Fruit fly (Drosophila melanogaster) whole organism, adult: ENCODE data around the gene Gr64f.

Source experiments
- CG11617 ChIP-seq: fragments of 200-800 bp; sonication (Bioruptor generic); optimal IDR thresholded peaks from 2 replicates; lab custom pipeline; 2017; ENCODE audit warnings: mild to moderate bottlenecking, missing biosample characterization, missing genetic modification reagents, missing genetic modification characterization
- CG12768 ChIP-seq: fragments of 200-800 bp; sonication (Bioruptor generic); optimal IDR thresholded peaks from 2 replicates; lab custom pipeline; 2017; ENCODE audit warnings: missing biosample characterization, missing genetic modification characterization, mild to moderate bottlenecking, moderate library complexity, missing genetic modification reagents
- CG14711 ChIP-seq: fragments of 200-800 bp; sonication (Bioruptor generic); optimal IDR thresholded peaks from 2 replicates; lab custom pipeline; 2018; ENCODE audit warnings: missing biosample characterization, mild to moderate bottlenecking, missing genetic modification characterization, moderate library complexity
- CG1620 ChIP-seq: fragments of 200-800 bp; sonication (Bioruptor generic); optimal IDR thresholded peaks from 2 replicates; lab custom pipeline; 2016; ENCODE audit warnings: missing biosample characterization, missing genetic modification characterization
- CG33017 ChIP-seq: fragments of 200-800 bp; sonication (Bioruptor generic); optimal IDR thresholded peaks from 2 replicates; lab custom pipeline; 2018; ENCODE audit warnings: missing biosample characterization, mild to moderate bottlenecking, missing genetic modification characterization, moderate library complexity
- CG5204 ChIP-seq: fragments of 200-800 bp; sonication (Bioruptor generic); optimal IDR thresholded peaks from 2 replicates; lab custom pipeline; 2016; ENCODE audit warnings: missing biosample characterization, missing genetic modification characterization
- CG7045 ChIP-seq: fragments of 200-800 bp; sonication (Bioruptor generic); optimal IDR thresholded peaks from 2 replicates; lab custom pipeline; 2017; ENCODE audit warnings: missing biosample characterization, mild to moderate bottlenecking, missing genetic modification characterization
- CG7101 ChIP-seq: fragments of 200-800 bp; sonication (Bioruptor generic); optimal IDR thresholded peaks from 2 replicates; lab custom pipeline; 2018; ENCODE audit warnings: missing biosample characterization, mild to moderate bottlenecking, missing genetic modification characterization, moderate library complexity
- Clk ChIP-seq: fragments of 200-800 bp; sonication (Bioruptor generic); optimal IDR thresholded peaks from 2 replicates; lab custom pipeline; 2017; ENCODE audit warnings: missing biosample characterization, missing genetic modification characterization
- Crg-1 ChIP-seq: fragments of 200-800 bp; sonication (Bioruptor generic); optimal IDR thresholded peaks from 2 replicates; lab custom pipeline; 2016; ENCODE audit warnings: missing biosample characterization, missing genetic modification characterization
- Hr96 ChIP-seq: fragments of 200-800 bp; sonication (Bioruptor generic); optimal IDR thresholded peaks from 2 replicates; lab custom pipeline; 2016; ENCODE audit warnings: missing biosample characterization, missing genetic modification characterization
- Mnt ChIP-seq: fragments of 200-800 bp; sonication (Bioruptor generic); optimal IDR thresholded peaks from 2 replicates; lab custom pipeline; 2016; ENCODE audit warnings: missing biosample characterization, mild to moderate bottlenecking, missing genetic modification characterization
- bab1 ChIP-seq: fragments of 200-800 bp; sonication (Bioruptor generic); optimal IDR thresholded peaks from 3 replicates; lab custom pipeline; 2019; ENCODE audit warnings: missing biosample characterization, mild to moderate bottlenecking, missing genetic modification characterization, moderate library complexity
- cic ChIP-seq: fragments of 200-800 bp; sonication (Bioruptor generic); optimal IDR thresholded peaks from 2 replicates; lab custom pipeline; 2017; ENCODE audit warnings: missing biosample characterization, mild to moderate bottlenecking, missing genetic modification characterization, moderate library complexity
- cnc ChIP-seq, 2 experiments: fragments of >200 bp; optimal IDR thresholded peaks; 2 replicates each; lab custom pipeline; 2017
- kay ChIP-seq: fragments of 200-800 bp; sonication (Bioruptor generic); peaks from one replicate; lab custom pipeline; 2016; ENCODE audit warnings: missing biosample characterization, missing genetic modification characterization, borderline replicate concordance
- ovo ChIP-seq: fragments of 200-800 bp; sonication (Bioruptor generic); optimal IDR thresholded peaks from 2 replicates; lab custom pipeline; 2016; ENCODE audit warnings: missing biosample characterization, missing genetic modification characterization
- pad ChIP-seq: fragments of 200-800 bp; sonication (Bioruptor generic); optimal IDR thresholded peaks from 3 replicates; lab custom pipeline; 2017; ENCODE audit warnings: missing biosample characterization, missing genetic modification characterization, mild to moderate bottlenecking, moderate library complexity, missing genetic modification reagents
- tj ChIP-seq: fragments of 200-800 bp; sonication (Bioruptor generic); optimal IDR thresholded peaks from 3 replicates; lab custom pipeline; 2017; ENCODE audit warnings: missing biosample characterization, mild to moderate bottlenecking, missing genetic modification characterization, moderate library complexity
- toe ChIP-seq: fragments of 200-800 bp; sonication (Bioruptor generic); optimal IDR thresholded peaks from 2 replicates; lab custom pipeline; 2016; ENCODE audit warnings: missing biosample characterization, missing genetic modification characterization

The Gr64f gene

DNA sequence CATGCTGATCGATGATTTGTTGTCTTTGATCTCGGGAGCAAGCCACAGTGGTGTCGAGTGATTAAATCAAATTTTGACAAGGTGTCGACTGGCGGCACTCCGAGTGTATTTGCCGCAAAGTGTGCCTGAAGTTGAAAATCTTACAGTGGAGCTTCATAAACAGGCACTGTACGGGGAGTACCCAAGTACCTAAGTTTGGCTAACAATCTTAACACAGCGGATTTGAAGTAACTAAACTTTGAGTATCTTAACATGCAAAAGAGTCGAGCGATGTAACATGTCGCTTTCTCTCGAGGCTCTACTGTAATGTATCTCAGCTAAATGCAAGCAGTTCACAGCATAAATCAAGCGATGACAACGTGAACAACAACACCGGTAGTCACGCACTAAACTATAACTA, 18.8 kb upstream of the Gr64f start:
- no peak for TF ChIP-seq cic (GFP tag; lab: Kevin White, UChicago)
- no peak for TF ChIP-seq CG12768 (GFP tag; lab: Kevin White, UChicago)
- TF ChIP-seq CG7101 = no peak

DNA sequence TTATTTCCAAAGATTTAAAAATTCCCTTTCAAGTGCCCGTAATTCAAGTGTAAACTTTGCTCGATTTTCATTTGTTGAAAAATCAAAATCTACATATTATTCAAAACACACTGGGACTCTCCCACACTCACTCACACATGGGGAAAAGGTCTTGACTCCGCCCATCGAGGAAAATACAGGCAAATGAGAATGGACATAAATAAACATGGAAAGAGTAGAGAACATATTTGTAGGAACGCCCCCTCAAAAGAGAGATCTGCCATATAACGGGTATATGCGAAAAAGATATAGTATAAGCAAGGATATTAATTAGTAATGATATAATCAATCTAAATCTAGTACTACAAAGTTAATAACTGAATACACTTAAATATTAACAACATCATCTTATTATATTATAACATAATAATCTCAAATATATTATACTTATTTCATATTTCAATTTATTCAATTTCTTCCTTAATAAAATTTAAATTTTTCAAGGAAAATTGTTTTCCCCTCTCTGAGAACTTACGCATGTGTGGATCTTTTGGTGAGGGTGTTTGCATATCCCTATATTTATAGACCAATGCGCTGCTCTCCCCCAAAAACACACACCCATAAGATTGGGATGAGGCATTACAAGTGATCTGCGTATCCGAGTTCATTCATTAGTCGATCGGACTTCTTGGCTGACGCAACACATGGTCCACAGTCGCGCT, 17.2 kb upstream of the Gr64f start, which contains the start of gene FoxL1:
Gene FoxL1, plus strand, starts transcription at position 651 of the 701 bp plus-strand sequence.
- TF ChIP-seq CG33017 (tag; lab: Kevin White, UChicago) (no peak), tj (GFP tag; lab: Kevin White, UChicago) (no peak), pad (no peak), CG12768 (GFP tag; lab: Kevin White, UChicago) (no peak), Crg-1 (no peak), cnc (optimal IDR thresholded peaks at IDR 0.05; lab: Kevin White, UChicago) (no peak), CG7045 (GFP tag; lab: Kevin White, UChicago) (no peak), toe (no peak), cic (GFP tag; lab: Kevin White, UChicago) (no peak), kay (no peak)

DNA sequence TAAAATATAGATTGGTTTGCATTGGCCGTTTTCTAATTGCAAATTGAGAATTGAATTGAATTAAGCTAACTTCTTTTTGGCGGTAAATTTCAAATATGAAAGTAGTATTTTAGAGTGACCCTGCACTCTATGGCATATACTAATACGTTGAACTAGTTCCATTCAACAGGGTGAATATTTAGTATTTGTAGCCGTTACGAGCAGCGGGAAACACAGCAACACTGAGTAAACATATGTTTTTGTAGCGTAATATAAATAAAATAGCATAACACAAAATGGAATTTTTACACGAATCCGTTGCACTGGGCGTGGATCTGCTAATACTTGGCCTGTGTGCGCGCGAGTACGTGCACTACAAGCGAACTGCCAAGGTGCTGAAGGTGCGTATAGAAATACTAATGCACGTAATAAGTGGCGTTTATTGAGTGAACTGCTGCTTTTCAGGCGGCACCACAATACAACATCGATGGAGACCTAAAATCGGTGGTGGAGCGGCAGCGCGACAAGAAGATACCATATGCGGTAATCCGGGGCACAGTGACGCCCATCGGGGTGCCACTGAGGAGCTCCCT, 14.3 kb upstream of the Gr64f start, which contains the start of gene Mul1:
Gene Mul1, plus strand, starts transcription at position 198 of the 572 bp plus-strand sequence.
- TF ChIP-seq toe = no peak
- TF ChIP-seq bab1 (GFP tag; lab: Kevin White, UChicago) = peak; percentile 31
- no peak for TF ChIP-seq CG5204 (GFP tag; lab: Kevin White, UChicago)
- TF ChIP-seq CG14711 (tag; lab: Kevin White, UChicago) = peak; percentile 15
- no peak for TF ChIP-seq tj (GFP tag; lab: Kevin White, UChicago)
- TF ChIP-seq CG33017 (tag; lab: Kevin White, UChicago) = no peak
- no peak for TF ChIP-seq kay
- no peak for TF ChIP-seq Hr96
- no peak for TF ChIP-seq Mnt
- TF ChIP-seq CG7045 (GFP tag; lab: Kevin White, UChicago) = no peak
- TF ChIP-seq pad = no peak
- TF ChIP-seq CG1620 (GFP tag; lab: Kevin White, UChicago) = no peak
- TF ChIP-seq Crg-1 = no peak
- peak; percentile 13 for TF ChIP-seq cic (GFP tag; lab: Kevin White, UChicago)
- no peak for TF ChIP-seq Clk (GFP tag; lab: Kevin White, UChicago)
- TF ChIP-seq CG7101 = no peak
- TF ChIP-seq CG11617 (GFP tag; lab: Kevin White, UChicago) = no peak

DNA sequence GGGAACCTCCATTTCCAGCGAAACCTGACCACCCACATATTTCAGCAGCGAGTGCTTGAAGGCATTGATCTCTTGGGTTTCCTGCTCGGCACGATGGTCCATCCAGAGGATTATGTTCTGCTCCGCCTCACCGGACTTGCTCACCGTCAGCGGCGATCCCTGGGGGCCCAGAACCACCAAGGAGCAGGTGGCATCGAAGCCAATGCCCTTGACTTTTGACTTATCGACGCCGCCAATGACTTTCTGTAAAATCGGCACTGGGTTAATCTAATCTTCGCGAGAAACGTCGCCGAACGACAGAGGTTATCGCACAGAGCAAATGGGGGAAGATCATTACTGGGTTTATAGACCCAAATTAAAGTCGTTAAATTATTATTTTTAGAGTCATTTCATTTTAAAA, 11.1 kb upstream of the Gr64f start:
- TF ChIP-seq Clk (GFP tag; lab: Kevin White, UChicago) (no peak), pad (no peak), Crg-1 (no peak), CG5204 (GFP tag; lab: Kevin White, UChicago) (no peak), CG7101 (no peak), CG7045 (GFP tag; lab: Kevin White, UChicago) (no peak), CG12768 (GFP tag; lab: Kevin White, UChicago) (no peak), bab1 (GFP tag; lab: Kevin White, UChicago) (no peak), kay (no peak), cnc (optimal IDR thresholded peaks at IDR 0.05; lab: Kevin White, UChicago) (no peak), CG1620 (GFP tag; lab: Kevin White, UChicago) (no peak), Hr96 (no peak), CG14711 (tag; lab: Kevin White, UChicago) (no peak), CG11617 (GFP tag; lab: Kevin White, UChicago) (no peak), toe (no peak), Mnt (no peak)

DNA sequence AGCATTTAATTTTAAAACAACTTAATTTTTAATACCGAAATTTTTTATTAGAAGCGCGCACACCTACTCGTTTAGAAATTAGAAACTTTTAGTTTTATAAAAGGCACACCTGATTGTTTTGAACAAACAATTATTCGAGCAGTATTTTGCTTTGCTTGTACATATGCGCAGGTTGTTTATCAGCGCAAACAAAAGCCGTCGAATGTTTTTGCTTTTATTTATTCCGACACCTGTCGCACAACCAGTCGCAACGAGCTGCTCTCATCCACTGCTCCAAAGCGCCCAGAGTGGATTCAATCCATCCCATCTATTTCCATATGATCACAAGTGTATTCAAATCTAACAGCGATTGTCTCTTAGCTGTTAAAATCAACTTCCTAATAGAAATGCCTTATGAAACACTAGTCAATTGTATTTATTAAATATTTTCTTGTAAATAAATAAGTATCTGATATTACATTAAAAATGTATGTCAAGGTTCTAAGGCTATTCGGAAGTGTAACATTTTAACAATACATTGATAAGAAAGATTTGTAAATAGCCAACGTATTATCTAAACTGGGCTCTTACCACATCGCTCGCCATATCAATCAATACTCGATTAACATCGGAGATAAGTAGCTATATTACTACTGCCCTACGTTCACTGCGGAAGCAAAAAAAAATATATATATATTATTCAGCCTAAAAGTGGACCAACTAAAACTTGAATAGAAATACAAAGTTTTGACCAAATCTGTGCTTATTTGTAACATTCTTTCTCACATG, 9.7 kb upstream of the Gr64f start, which contains the start of gene CG11594:
Gene CG11594, minus strand, starts transcription at position 274 of the 768 bp plus-strand sequence.
- TF ChIP-seq kay = peak; percentile 82
- no peak for TF ChIP-seq Clk (GFP tag; lab: Kevin White, UChicago)
- TF ChIP-seq cnc (optimal IDR thresholded peaks at IDR 0.05; lab: Kevin White, UChicago) = no peak
- peak; percentile 42 for TF ChIP-seq ovo
- TF ChIP-seq CG12768 (GFP tag; lab: Kevin White, UChicago) = peak; percentile 6
- TF ChIP-seq CG33017 (tag; lab: Kevin White, UChicago) = no peak
- TF ChIP-seq CG14711 (tag; lab: Kevin White, UChicago) = no peak
- no peak for TF ChIP-seq CG11617 (GFP tag; lab: Kevin White, UChicago)
- TF ChIP-seq bab1 (GFP tag; lab: Kevin White, UChicago) = no peak
- no peak for TF ChIP-seq Hr96
- TF ChIP-seq pad = no peak
- TF ChIP-seq toe = peak; percentile 11
- TF ChIP-seq Mnt = peak; percentile 34
- peak; percentile 46 for TF ChIP-seq CG7045 (GFP tag; lab: Kevin White, UChicago)
- TF ChIP-seq CG7101 = peak; percentile 10
- TF ChIP-seq cic (GFP tag; lab: Kevin White, UChicago) = peak; percentile 81
- TF ChIP-seq Crg-1 = peak; percentile 6
- TF ChIP-seq CG1620 (GFP tag; lab: Kevin White, UChicago) = no peak
- no peak for TF ChIP-seq tj (GFP tag; lab: Kevin White, UChicago)
- no peak for TF ChIP-seq CG5204 (GFP tag; lab: Kevin White, UChicago)

DNA sequence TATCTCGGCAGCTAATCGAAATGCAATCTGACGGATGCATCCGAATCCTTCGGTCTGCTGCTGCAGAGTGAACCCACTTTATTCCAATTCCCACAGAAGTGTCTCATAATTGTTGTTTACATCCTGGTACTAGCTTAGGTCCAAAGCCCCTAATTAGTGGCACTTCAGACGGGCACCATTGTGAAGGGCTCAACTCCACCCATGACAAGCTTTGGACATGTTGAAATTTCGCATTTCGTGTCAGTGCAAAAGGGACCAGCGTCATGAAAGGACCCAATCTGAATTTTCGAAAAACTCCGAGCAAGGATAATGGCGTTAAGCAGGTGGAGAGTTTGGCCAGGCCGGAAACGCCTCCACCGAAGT, 9.1 kb upstream of the Gr64f start, which contains the start of gene Gr64a:
Gene Gr64a, plus strand, starts transcription at position 264 of the 363 bp plus-strand sequence.
- no peak for TF ChIP-seq CG14711 (tag; lab: Kevin White, UChicago)
- no peak for TF ChIP-seq Mnt
- no peak for TF ChIP-seq cnc (optimal IDR thresholded peaks at IDR 0.05; lab: Kevin White, UChicago)
- no peak for TF ChIP-seq CG5204 (GFP tag; lab: Kevin White, UChicago)
- no peak for TF ChIP-seq ovo
- no peak for TF ChIP-seq CG7045 (GFP tag; lab: Kevin White, UChicago)
